Worm (Caenorhabditis elegans) whole organism, L1 larva: Measurements from ENCODE around the gene srd-11.
A peak's percentile ranks its signal among the peaks of the same experiment; 100 is the strongest.

ENCODE experiments used
- C04F5.9 ChIP-seq: sonication (generic microtip); optimal IDR thresholded peaks from 2 replicates; lab custom pipeline; 2016; ENCODE audit warnings: missing genetic modification characterization, missing compliant biosample characterization
- C16A3.4 ChIP-seq: fragments of 150-350 bp; optimal IDR thresholded peaks from 2 replicates; lab custom pipeline; 2014; ENCODE audit warnings: missing biosample characterization, missing genetic modification characterization
- C34B4.2 ChIP-seq: sonication (generic microtip); optimal IDR thresholded peaks from 2 replicates; lab custom pipeline; 2017; ENCODE audit warnings: mild to moderate bottlenecking, missing genetic modification characterization, missing compliant biosample characterization
- F16B12.6 ChIP-seq: fragments of 150-350 bp; optimal IDR thresholded peaks from 2 replicates; lab custom pipeline; 2014; ENCODE audit warnings: missing biosample characterization, missing genetic modification characterization
- Y116A8C.19 ChIP-seq: sonication (generic microtip); optimal IDR thresholded peaks from 2 replicates; lab custom pipeline; 2016; ENCODE audit warnings: missing compliant biosample characterization, missing genetic modification characterization, borderline replicate concordance
- alr-1 ChIP-seq: fragments of 200-800 bp; sonication (Bioruptor generic); optimal IDR thresholded peaks from 2 replicates; lab custom pipeline; 2018; ENCODE audit warnings: borderline replicate concordance, mild to moderate bottlenecking, missing genetic modification characterization, missing compliant biosample characterization
- ama-1 ChIP-seq: fragments of 150-350 bp; optimal IDR thresholded peaks from 2 replicates; lab custom pipeline; 2014
- ceh-82 ChIP-seq, 3 experiments: fragments of 150-350 bp in 1 of 3; sonication (generic microtip) in 2 of 3; optimal IDR thresholded peaks; 2 replicates each; lab custom pipeline; 2014 to 2017; ENCODE audit warnings: missing biosample characterization in 3 of 3, missing genetic modification characterization in 3 of 3
- ceh-88 ChIP-seq: fragments of 200-800 bp; sonication (Bioruptor generic); IDR thresholded peaks from 2 replicates; pipeline ENCODE4 v1.3.6; 2022; ENCODE audit warnings: missing genetic modification characterization, missing compliant biosample characterization
- dsc-1 ChIP-seq: sonication (generic microtip); optimal IDR thresholded peaks from 2 replicates; lab custom pipeline; 2016; ENCODE audit warnings: mild to moderate bottlenecking, missing genetic modification characterization, missing compliant biosample characterization
- efl-1 ChIP-seq, 4 experiments: fragments of 150-350 bp; optimal IDR thresholded peaks in 3 of 4; peaks in 1 of 4; 1 replicate in 1 of 4; 2 replicates in 3 of 4; lab custom pipeline; 2014; ENCODE audit warnings: missing biosample characterization in 2 of 4, missing genetic modification characterization in 2 of 4, missing genetic modification reagents in 2 of 4
- efl-3 ChIP-seq: fragments of 200-800 bp; sonication (Bioruptor generic); optimal IDR thresholded peaks from 2 replicates; lab custom pipeline; 2018; ENCODE audit warnings: mild to moderate bottlenecking, missing genetic modification characterization, missing compliant biosample characterization
- egl-13 ChIP-seq: sonication (generic microtip); optimal IDR thresholded peaks from 2 replicates; lab custom pipeline; 2016; ENCODE audit warnings: missing genotype, missing genetic modification reagents, missing genetic modification characterization, missing compliant biosample characterization
- egl-27 ChIP-seq, 2 experiments: fragments of 150-350 bp in 1 of 2; sonication (generic microtip); optimal IDR thresholded peaks; 3 replicates each; lab custom pipeline; 2017 to 2018; ENCODE audit warnings: missing biosample characterization in 2 of 2, missing genetic modification characterization in 2 of 2, missing genetic modification reagents in 2 of 2
- elt-2 ChIP-seq: sonication (generic microtip); optimal IDR thresholded peaks from 2 replicates; lab custom pipeline; 2016; ENCODE audit warnings: missing genetic modification characterization, mild to moderate bottlenecking, inconsistent platforms, missing compliant biosample characterization, missing genetic modification reagents
- elt-3 ChIP-seq, 6 experiments: fragments of 150-350 bp in 1 of 6; sonication (generic microtip); optimal IDR thresholded peaks; 2 replicates each; lab custom pipeline; 2017 to 2018; ENCODE audit warnings: missing biosample characterization in 6 of 6, missing genetic modification characterization in 6 of 6, inconsistent platforms in 1 of 6
- ets-5 ChIP-seq: fragments of 200-800 bp; sonication (Bioruptor generic); IDR thresholded peaks from 2 replicates; pipeline ENCODE4 v1.3.6; 2022; ENCODE audit warnings: missing genetic modification characterization, missing compliant biosample characterization
- fkh-10 ChIP-seq: sonication (generic microtip); optimal IDR thresholded peaks from 2 replicates; lab custom pipeline; 2017; ENCODE audit warnings: missing biosample characterization, missing genetic modification reagents, missing genetic modification characterization
- fkh-4 ChIP-seq: sonication (generic microtip); optimal IDR thresholded peaks from 2 replicates; lab custom pipeline; 2016; ENCODE audit warnings: missing compliant biosample characterization, missing genetic modification characterization, borderline replicate concordance
- fos-1 ChIP-seq: fragments of 150-350 bp; optimal IDR thresholded peaks from 2 replicates; lab custom pipeline; 2014; ENCODE audit warnings: missing biosample characterization, missing genetic modification characterization
- hlh-17 ChIP-seq: fragments of 200-800 bp; sonication (Bioruptor generic); optimal IDR thresholded peaks from 2 replicates; lab custom pipeline; 2018; ENCODE audit warnings: missing genetic modification characterization, mild to moderate bottlenecking, missing compliant biosample characterization, moderate library complexity, borderline replicate concordance
- irx-1 ChIP-seq: sonication (generic microtip); optimal IDR thresholded peaks from 2 replicates; lab custom pipeline; 2016; ENCODE audit warnings: missing genetic modification characterization, missing compliant biosample characterization
- isw-1 ChIP-seq: fragments of 200-800 bp; sonication (Bioruptor generic); IDR thresholded peaks from 2 replicates; pipeline ENCODE4 v1.3.6; 2022; ENCODE audit warnings: missing genetic modification characterization, missing compliant biosample characterization
- lin-13 ChIP-seq: fragments of 150-350 bp; optimal IDR thresholded peaks from 2 replicates; lab custom pipeline; 2014; ENCODE audit warnings: missing biosample characterization, missing genetic modification reagents, missing genetic modification characterization
- lin-14 ChIP-seq: fragments of 200-800 bp; sonication (Bioruptor generic); optimal IDR thresholded peaks from 2 replicates; lab custom pipeline; 2018; ENCODE audit warnings: mild to moderate bottlenecking, missing genetic modification characterization, moderate library complexity, missing compliant biosample characterization
- lin-39 ChIP-seq: fragments of 150-350 bp; optimal IDR thresholded peaks from 2 replicates; lab custom pipeline; 2014; ENCODE audit warnings: missing biosample characterization, missing genetic modification reagents, missing genetic modification characterization
- lir-3 ChIP-seq: sonication (generic microtip); optimal IDR thresholded peaks from 2 replicates; lab custom pipeline; 2016; ENCODE audit warnings: mild to moderate bottlenecking, missing genetic modification characterization, moderate library complexity, missing compliant biosample characterization; ENCODE audit not compliant: poor library complexity
- lsy-2 ChIP-seq, 2 experiments: fragments of 150-350 bp; optimal IDR thresholded peaks; 2 replicates each; lab custom pipeline; 2014; ENCODE audit warnings: missing biosample characterization in 2 of 2, missing genetic modification characterization in 2 of 2
- mab-9 ChIP-seq: fragments of 200-800 bp; sonication (Bioruptor generic); IDR thresholded peaks from 2 replicates; pipeline ENCODE4 v1.3.6; 2022; ENCODE audit warnings: missing genetic modification reagents, missing genetic modification characterization, missing compliant biosample characterization
- mdl-1 ChIP-seq, 2 experiments: fragments of 150-350 bp; optimal IDR thresholded peaks; 2 replicates each; lab custom pipeline; 2014 to 2017; ENCODE audit warnings: missing biosample characterization in 2 of 2, missing genetic modification characterization in 2 of 2, inconsistent platforms in 1 of 2
- mef-2 ChIP-seq: fragments of 150-350 bp; optimal IDR thresholded peaks from 2 replicates; lab custom pipeline; 2014; ENCODE audit warnings: missing biosample characterization, missing genetic modification characterization
- mep-1 ChIP-seq: fragments of 150-350 bp; optimal IDR thresholded peaks from 2 replicates; lab custom pipeline; 2014; ENCODE audit warnings: missing biosample characterization, missing genetic modification characterization
- nhr-11 ChIP-seq: fragments of 150-350 bp; optimal IDR thresholded peaks from 2 replicates; lab custom pipeline; 2014; ENCODE audit warnings: missing biosample characterization, missing genetic modification characterization
- nhr-12 ChIP-seq: sonication (generic microtip); optimal IDR thresholded peaks from 2 replicates; lab custom pipeline; 2017; ENCODE audit warnings: missing biosample characterization, missing genetic modification characterization
- nhr-19 ChIP-seq: fragments of 200-800 bp; sonication (Bioruptor generic); conservative IDR thresholded peaks from 2 replicates; pipeline ENCODE4 v1.3.6; 2022; ENCODE audit warnings: missing genetic modification characterization, missing compliant biosample characterization
- nhr-20 ChIP-seq: sonication (generic microtip); optimal IDR thresholded peaks from 2 replicates; lab custom pipeline; 2016; ENCODE audit warnings: mild to moderate bottlenecking, missing genetic modification characterization, missing compliant biosample characterization
- nhr-237 ChIP-seq: fragments of 150-350 bp; optimal IDR thresholded peaks from 2 replicates; lab custom pipeline; 2014; ENCODE audit warnings: missing biosample characterization, missing genetic modification characterization
- nhr-28 ChIP-seq: fragments of 150-350 bp; optimal IDR thresholded peaks from 2 replicates; lab custom pipeline; 2014; ENCODE audit warnings: missing biosample characterization, missing genetic modification characterization
- nhr-76 ChIP-seq: sonication (generic microtip); optimal IDR thresholded peaks from 2 replicates; lab custom pipeline; 2017; ENCODE audit warnings: missing biosample characterization, missing genetic modification characterization
- nhr-90 ChIP-seq: sonication (generic microtip); optimal IDR thresholded peaks from 2 replicates; lab custom pipeline; 2016; ENCODE audit warnings: mild to moderate bottlenecking, missing genetic modification characterization, missing compliant biosample characterization; ENCODE audit not compliant: poor library complexity
- pax-3 ChIP-seq: fragments of 200-800 bp; sonication (Bioruptor generic); optimal IDR thresholded peaks from 2 replicates; lab custom pipeline; 2018; ENCODE audit warnings: mild to moderate bottlenecking, missing genetic modification characterization, moderate library complexity, missing compliant biosample characterization
- snpc-4 ChIP-seq: fragments of 150-350 bp; optimal IDR thresholded peaks from 2 replicates; lab custom pipeline; 2014; ENCODE audit warnings: missing biosample characterization, missing genetic modification characterization
- sptf-1 ChIP-seq: fragments of 150-350 bp; optimal IDR thresholded peaks from 2 replicates; lab custom pipeline; 2014; ENCODE audit warnings: missing biosample characterization, missing genetic modification characterization
- sup-37 ChIP-seq: fragments of 200-800 bp; sonication (Bioruptor generic); optimal IDR thresholded peaks from 2 replicates; lab custom pipeline; 2018; ENCODE audit warnings: mild to moderate bottlenecking, missing genetic modification characterization, missing compliant biosample characterization
- swsn-7 ChIP-seq: sonication (generic microtip); optimal IDR thresholded peaks from 2 replicates; lab custom pipeline; 2016; ENCODE audit warnings: missing genetic modification characterization, missing compliant biosample characterization
- unc-130 ChIP-seq: fragments of 150-350 bp; optimal IDR thresholded peaks from 2 replicates; lab custom pipeline; 2017; ENCODE audit warnings: missing biosample characterization, missing genetic modification characterization, inconsistent platforms
- unc-62 ChIP-seq: fragments of 150-350 bp; optimal IDR thresholded peaks from 2 replicates; lab custom pipeline; 2014; ENCODE audit warnings: missing biosample characterization, missing genetic modification reagents, missing genetic modification characterization
- unc-98 ChIP-seq: fragments of 200-800 bp; sonication (Bioruptor generic); IDR thresholded peaks from 2 replicates; pipeline ENCODE4 v1.3.6; 2022; ENCODE audit warnings: missing genetic modification characterization, missing compliant biosample characterization
- xbp-1 ChIP-seq: sonication (generic microtip); optimal IDR thresholded peaks from 2 replicates; lab custom pipeline; 2016; ENCODE audit warnings: missing genetic modification characterization, missing compliant biosample characterization
- zip-4 ChIP-seq: fragments of 200-800 bp; sonication (Bioruptor generic); optimal IDR thresholded peaks from 2 replicates; lab custom pipeline; 2018; ENCODE audit warnings: mild to moderate bottlenecking, missing genetic modification characterization, moderate library complexity, missing compliant biosample characterization
- ztf-11 ChIP-seq, 2 experiments: sonication (generic microtip); optimal IDR thresholded peaks; 2 replicates each; lab custom pipeline; 2016 to 2017; ENCODE audit warnings: missing genetic modification characterization in 2 of 2, missing biosample characterization in 1 of 2, missing compliant biosample characterization in 1 of 2

Gene srd-11

ce11 chrV:13591504-13592174 lies 28.0 kb downstream of the srd-11 start, which contains the start of gene tbcb-1 (continued):
- no peak for TF ChIP-seq C04F5.9
- TF ChIP-seq egl-27 (tag; optimal IDR thresholded peaks at IDR 0.05; lab: Kevin White, UChicago) = no peak
- TF ChIP-seq C34B4.2 (tag; lab: Kevin White, UChicago) = no peak
- no peak for TF ChIP-seq F16B12.6 (tag; lab: Kevin White, UChicago)
- TF ChIP-seq unc-130 (tag; lab: Kevin White, UChicago) = no peak
- TF ChIP-seq elt-3 (tag; optimal IDR thresholded peaks at IDR 0.05; lab: Kevin White, UChicago) = no peak
- no peak for TF ChIP-seq efl-3 (GFP tag; lab: Kevin White, UChicago)
- TF ChIP-seq nhr-12 (tag; lab: Kevin White, UChicago) = no peak
- TF ChIP-seq nhr-237 (tag; lab: Kevin White, UChicago) = no peak
- TF ChIP-seq nhr-20 (tag; lab: Kevin White, UChicago) = peak; percentile 60
- no peak for TF ChIP-seq nhr-28 (tag; lab: Kevin White, UChicago)
- TF ChIP-seq irx-1 (tag; lab: Kevin White, UChicago) = peak; percentile 41
- TF ChIP-seq ceh-82 (tag; optimal IDR thresholded peaks at IDR 0.05; lab: Kevin White, UChicago) = peak in 2 of 3 experiments; percentile 35
- TF ChIP-seq efl-1 (optimal IDR thresholded peaks at IDR 0.05; lab: Kevin White, UChicago) = peak; percentile 46 to 66
- TF ChIP-seq efl-1 (GFP tag; optimal IDR thresholded peaks at IDR 0.05 in 1 of 2; lab: Kevin White, UChicago) = peak; percentile 58 to 95
- peak; percentile 26 for TF ChIP-seq egl-13 (tag; lab: Kevin White, UChicago)
- no peak for TF ChIP-seq ceh-88 (GFP tag; lab: Robert Waterston, UW)
- TF ChIP-seq nhr-19 (GFP tag; lab: Robert Waterston, UW) = no peak; the same call in 1 of the 2 replicates
- TF ChIP-seq nhr-76 = no peak
- TF ChIP-seq ets-5 (GFP tag; lab: Robert Waterston, UW) = no peak
- no peak for TF ChIP-seq lin-13
- no peak for TF ChIP-seq hlh-17
- TF ChIP-seq unc-62 (GFP tag; lab: Kevin White, UChicago) = no peak
- no peak for TF ChIP-seq lin-14 (GFP tag; lab: Kevin White, UChicago)
- no peak for TF ChIP-seq fos-1 (tag; lab: Kevin White, UChicago)
- no peak for TF ChIP-seq Y116A8C.19 (tag; lab: Kevin White, UChicago)
- no peak for TF ChIP-seq ztf-11 (tag; optimal IDR thresholded peaks at IDR 0.05; lab: Kevin White, UChicago)
- TF ChIP-seq lin-39 (tag; lab: Kevin White, UChicago) = no peak
- TF ChIP-seq fkh-10 = no peak
- no peak for TF ChIP-seq mab-9 (GFP tag; lab: Robert Waterston, UW)
- TF ChIP-seq sup-37 (GFP tag; lab: Kevin White, UChicago) = no peak
- TF ChIP-seq unc-98 = no peak
- no peak for TF ChIP-seq isw-1 (GFP tag; lab: Robert Waterston, UW)
- TF ChIP-seq ama-1 (lab: Kevin White, UChicago) = no peak
- no peak for TF ChIP-seq zip-4 (GFP tag; lab: Kevin White, UChicago)
- peak; percentile 4 for TF ChIP-seq fkh-4 (tag; lab: Kevin White, UChicago)
- no peak for TF ChIP-seq nhr-11 (tag; lab: Kevin White, UChicago)
- TF ChIP-seq mep-1 (tag; lab: Kevin White, UChicago) = peak; percentile 63
- no peak for TF ChIP-seq mdl-1 (tag; optimal IDR thresholded peaks at IDR 0.05; lab: Kevin White, UChicago)
- peak; percentile 46 to 53 for TF ChIP-seq lsy-2 (tag; optimal IDR thresholded peaks at IDR 0.05; lab: Kevin White, UChicago)
- no peak for TF ChIP-seq pax-3 (tag; lab: Kevin White, UChicago)
- TF ChIP-seq elt-2 = no peak
- TF ChIP-seq C16A3.4 (tag; lab: Kevin White, UChicago) = no peak
- no peak for TF ChIP-seq alr-1 (tag; lab: Kevin White, UChicago)
- no peak for TF ChIP-seq sptf-1 (tag; lab: Kevin White, UChicago)
- peak; percentile 46 for TF ChIP-seq xbp-1
- peak; percentile 29 for TF ChIP-seq lir-3 (tag; lab: Kevin White, UChicago)
- TF ChIP-seq snpc-4 = peak; percentile 0
- TF ChIP-seq mef-2 (tag; lab: Kevin White, UChicago) = no peak
- TF ChIP-seq dsc-1 (tag; lab: Kevin White, UChicago) = peak; percentile 69
- peak; percentile 37 for TF ChIP-seq nhr-90 (tag; lab: Kevin White, UChicago)
- TF ChIP-seq swsn-7 (tag; lab: Kevin White, UChicago) = peak; percentile 57
